Worm (Caenorhabditis elegans) whole organism, L4 larva: ENCODE results near the gene Y25C1A.13.

Experiments used
- Y75B8A.6 ChIP-seq: fragments of 200-800 bp; sonication (Bioruptor generic); IDR thresholded peaks from 2 replicates; pipeline ENCODE4 v1.3.6; 2022; ENCODE audit warnings: missing genetic modification reagents, missing genetic modification characterization, missing compliant biosample characterization
- ZK546.5 ChIP-seq, 2 experiments: sonication (generic microtip); optimal IDR thresholded peaks; 2 replicates each; lab custom pipeline; 2017; ENCODE audit warnings: missing biosample characterization in 2 of 2, missing genetic modification characterization in 2 of 2
- arid-1 ChIP-seq: fragments of 200-800 bp; sonication (Bioruptor generic); conservative IDR thresholded peaks from 2 replicates; pipeline ENCODE4 v1.3.6; 2022; ENCODE audit warnings: missing genetic modification reagents, missing genetic modification characterization, missing compliant biosample characterization
- ces-1 ChIP-seq: fragments of 150-350 bp; sonication (generic microtip); optimal IDR thresholded peaks from 4 replicates; lab custom pipeline; 2014; ENCODE audit warnings: missing biosample characterization, missing genetic modification reagents, missing genetic modification characterization
- lin-15B ChIP-seq: fragments of 150-350 bp; sonication (generic microtip); optimal IDR thresholded peaks from 3 replicates; lab custom pipeline; 2014; ENCODE audit warnings: missing biosample characterization, missing genetic modification characterization
- lin-29 ChIP-seq: fragments of 200-800 bp; sonication (Bioruptor generic); IDR thresholded peaks from 2 replicates; pipeline ENCODE4 v1.3.6; 2022; ENCODE audit warnings: missing genetic modification reagents, missing genetic modification characterization, missing compliant biosample characterization
- mdl-1 ChIP-seq, 2 experiments: fragments of 150-350 bp in 1 of 2; sonication (generic microtip) in 1 of 2; optimal IDR thresholded peaks; 2 replicates each; lab custom pipeline; 2014 to 2017; ENCODE audit warnings: missing biosample characterization in 2 of 2, missing genetic modification characterization in 2 of 2
- nhr-25 ChIP-seq: sonication (generic microtip); optimal IDR thresholded peaks from 2 replicates; lab custom pipeline; 2017; ENCODE audit warnings: missing genetic modification characterization, mild to moderate bottlenecking, missing compliant biosample characterization, antibody characterized with exemption, moderate library complexity, borderline replicate concordance; ENCODE audit not compliant: insufficient read depth
- pqm-1 ChIP-seq: sonication (generic microtip); optimal IDR thresholded peaks from 2 replicates; lab custom pipeline; 2017; ENCODE audit warnings: missing biosample characterization, missing genetic modification characterization
- zag-1 ChIP-seq: fragments of 150-350 bp; optimal IDR thresholded peaks from 2 replicates; lab custom pipeline; 2014; ENCODE audit warnings: missing biosample characterization, missing genetic modification characterization

ce11 chrII:3110099-3110498 is 948 bp downstream of the Y25C1A.13 start:
- TF ChIP-seq ces-1 (GFP tag; lab: Kevin White, UChicago): no peak
- TF ChIP-seq zag-1: no peak
- no peak for TF ChIP-seq pqm-1 (tag; lab: Kevin White, UChicago)
- no peak for TF ChIP-seq lin-15B (tag; lab: Kevin White, UChicago)
- no peak for TF ChIP-seq Y75B8A.6 (GFP tag; lab: Robert Waterston, UW)
- TF ChIP-seq lin-29 (GFP tag; lab: Robert Waterston, UW): no peak
- no peak for TF ChIP-seq nhr-25 (tag; lab: Kevin White, UChicago)
- no peak for TF ChIP-seq mdl-1 (tag; optimal IDR thresholded peaks at IDR 0.05; lab: Kevin White, UChicago)
- TF ChIP-seq arid-1 (GFP tag; lab: Robert Waterston, UW): no peak
- TF ChIP-seq ZK546.5 (tag; optimal IDR thresholded peaks at IDR 0.05; lab: Kevin White, UChicago): no peak
